Fruit fly (Drosophila melanogaster) whole organism, pupa: Measurements from ENCODE around the gene CG9270.

ENCODE experiments used
- CG13204 ChIP-seq: fragments of 200-800 bp; sonication (Bioruptor generic); optimal IDR thresholded peaks from 2 replicates; lab custom pipeline; 2018; ENCODE audit warnings: missing biosample characterization, mild to moderate bottlenecking, missing genetic modification characterization, moderate library complexity
- EcR ChIP-seq: fragments of 200-800 bp; sonication (Bioruptor generic); optimal IDR thresholded peaks from 3 replicates; lab custom pipeline; 2019; ENCODE audit warnings: missing biosample characterization, missing genetic modification characterization, mild to moderate bottlenecking, moderate library complexity, missing genetic modification reagents
- Ets98B ChIP-seq: fragments of 200-800 bp; sonication (Bioruptor generic); IDR thresholded peaks from 2 replicates; pipeline ENCODE4 v1.3.6; 2022; ENCODE audit warnings: missing biosample characterization, missing genetic modification characterization
- Snoo ChIP-seq: fragments of 200-800 bp; sonication (Bioruptor generic); optimal IDR thresholded peaks from 3 replicates; lab custom pipeline; 2017; ENCODE audit warnings: missing biosample characterization, mild to moderate bottlenecking, missing genetic modification characterization, inconsistent platforms
- fd96Ca ChIP-seq: fragments of 200-800 bp; sonication (Bioruptor generic); IDR thresholded peaks from 3 replicates; pipeline ENCODE4 v1.3.6; 2022; ENCODE audit warnings: missing biosample characterization, missing genetic modification characterization

- TF ChIP-seq EcR (GFP tag; lab: Kevin White, UChicago), result no peak
- TF ChIP-seq Ets98B (GFP tag; lab: Robert Waterston, UW), result no peak
- no peak for TF ChIP-seq Snoo (tag; lab: Kevin White, UChicago)
- TF ChIP-seq fd96Ca, result no peak
- no peak for TF ChIP-seq CG13204 (GFP tag; lab: Kevin White, UChicago)
Observed at dm6 chr2L:20883097-20883496, 50.8 kb downstream of the CG9270 start.
